Worm (Caenorhabditis elegans): Measurements from ENCODE around the gene phb-2.

- TF ChIP-seq him-1 (tag; optimal IDR thresholded peaks at IDR 0.05) (no peak), W03F9.2 (tag; optimal IDR thresholded peaks at IDR 0.05) (no peak), dao-5 (tag; optimal IDR thresholded peaks at IDR 0.05) (no peak)
Observed at ce11 chrII:6281002-6281401, 29.8 kb downstream of the phb-2 start, which contains the start of gene scly-1.
